Fruit fly (Drosophila melanogaster) whole organism, embryonic: ENCODE results near the gene CG5139.
A peak's percentile ranks its signal among the peaks of the same experiment; 100 is the strongest.

Source experiments
- Ada2b ChIP-seq: fragments of 200-800 bp; sonication (Bioruptor generic); IDR thresholded peaks from 2 replicates; pipeline ENCODE4 v1.3.6; 2022; ENCODE audit warnings: missing biosample characterization, missing genetic modification characterization
- CG1024 ChIP-seq: fragments of 200-800 bp; sonication (Bioruptor generic); IDR thresholded peaks from 2 replicates; pipeline ENCODE4 v1.3.6; 2022; ENCODE audit warnings: missing biosample characterization, missing genetic modification characterization
- CG10274 ChIP-seq: fragments of 200-800 bp; sonication (Bioruptor generic); optimal IDR thresholded peaks from 3 replicates; lab custom pipeline; 2017; ENCODE audit warnings: missing biosample characterization, mild to moderate bottlenecking, missing genetic modification characterization
- CG10431 ChIP-seq: fragments of 200-800 bp; sonication (Bioruptor generic); optimal IDR thresholded peaks from 3 replicates; lab custom pipeline; 2018; ENCODE audit warnings: missing biosample characterization, mild to moderate bottlenecking, missing genetic modification characterization
- CG10979 ChIP-seq: fragments of 200-800 bp; sonication (Bioruptor generic); optimal IDR thresholded peaks from 2 replicates; lab custom pipeline; 2018; ENCODE audit warnings: missing biosample characterization, mild to moderate bottlenecking, missing genetic modification characterization, moderate library complexity
- CG11093 ChIP-seq: fragments of 200-800 bp; sonication (Bioruptor generic); IDR thresholded peaks from 3 replicates; pipeline ENCODE4 v1.3.6; 2022; ENCODE audit warnings: missing biosample characterization, missing genetic modification characterization
- CG12744 ChIP-seq: fragments of 200-800 bp; sonication (Bioruptor generic); optimal IDR thresholded peaks from 2 replicates; lab custom pipeline; 2016; ENCODE audit warnings: missing biosample characterization, missing genetic modification characterization
- CG18262 ChIP-seq: fragments of 200-800 bp; optimal IDR thresholded peaks from 3 replicates; lab custom pipeline; 2019; ENCODE audit warnings: missing biosample characterization, mild to moderate bottlenecking, missing genetic modification characterization, moderate library complexity
- CG18619 ChIP-seq: fragments of 200-800 bp; sonication (Bioruptor generic); optimal IDR thresholded peaks from 3 replicates; lab custom pipeline; 2017; ENCODE audit warnings: missing biosample characterization, mild to moderate bottlenecking, missing genetic modification characterization
- CG2875 ChIP-seq: fragments of 200-800 bp; sonication (Bioruptor generic); optimal IDR thresholded peaks from 2 replicates; lab custom pipeline; 2017; ENCODE audit warnings: missing biosample characterization, mild to moderate bottlenecking, missing genetic modification characterization, missing genetic modification reagents
- CG3065 ChIP-seq: fragments of 200-800 bp; sonication (Bioruptor generic); optimal IDR thresholded peaks from 2 replicates; lab custom pipeline; 2016; ENCODE audit warnings: missing biosample characterization, missing genetic modification characterization
- CG31388 ChIP-seq: fragments of 200-800 bp; sonication (Bioruptor generic); optimal IDR thresholded peaks from 2 replicates; lab custom pipeline; 2016; ENCODE audit warnings: missing biosample characterization, missing genetic modification characterization
- CG3163 ChIP-seq: fragments of 200-800 bp; sonication (Bioruptor generic); optimal IDR thresholded peaks from 3 replicates; lab custom pipeline; 2016; ENCODE audit warnings: missing biosample characterization, missing genetic modification characterization
- CG3838 ChIP-seq: fragments of 200-800 bp; sonication (Bioruptor generic); optimal IDR thresholded peaks from 3 replicates; lab custom pipeline; 2016; ENCODE audit warnings: missing biosample characterization, missing genetic modification characterization
- CG5953 ChIP-seq: fragments of 200-800 bp; sonication (Bioruptor generic); IDR thresholded peaks from 2 replicates; pipeline ENCODE4 v1.3.6; 2022; ENCODE audit warnings: missing biosample characterization, missing genetic modification characterization
- CG6175 ChIP-seq: fragments of 200-800 bp; sonication (Bioruptor generic); IDR thresholded peaks from 3 replicates; pipeline ENCODE4 v1.3.6; 2022; ENCODE audit warnings: missing biosample characterization, missing genetic modification characterization
- CG7556 ChIP-seq: fragments of 200-800 bp; sonication (Bioruptor generic); optimal IDR thresholded peaks from 2 replicates; lab custom pipeline; 2017; ENCODE audit warnings: missing biosample characterization, mild to moderate bottlenecking, missing genetic modification characterization
- CG8765 ChIP-seq: fragments of 200-800 bp; sonication (Bioruptor generic); IDR thresholded peaks from 2 replicates; pipeline ENCODE4 v1.3.6; 2022; ENCODE audit warnings: missing biosample characterization, missing genetic modification characterization
- CG8924 ChIP-seq: fragments of 200-800 bp; optimal IDR thresholded peaks from 3 replicates; lab custom pipeline; 2019; ENCODE audit warnings: missing biosample characterization, mild to moderate bottlenecking, missing genetic modification characterization, moderate library complexity
- CkIIα-i1 ChIP-seq: fragments of 200-800 bp; sonication (Bioruptor generic); IDR thresholded peaks from 2 replicates; pipeline ENCODE4 v1.3.6; 2022; ENCODE audit warnings: missing biosample characterization, missing genetic modification characterization
- CoRest ChIP-seq: fragments of 200-800 bp; sonication (Bioruptor generic); optimal IDR thresholded peaks from 3 replicates; lab custom pipeline; 2018; ENCODE audit warnings: missing biosample characterization, mild to moderate bottlenecking, missing genetic modification characterization, moderate library complexity
- Drgx ChIP-seq: fragments of 200-800 bp; sonication (Bioruptor generic); IDR thresholded peaks from 2 replicates; pipeline ENCODE4 v1.3.6; 2022; ENCODE audit warnings: missing biosample characterization, missing genetic modification characterization
- HmgD ChIP-seq: fragments of 200-800 bp; sonication (Bioruptor generic); optimal IDR thresholded peaks from 3 replicates; lab custom pipeline; 2016; ENCODE audit warnings: missing biosample characterization, missing genetic modification characterization
- Hr78 ChIP-seq, 2 experiments: fragments of 200-800 bp in 1 of 2; fragments of >200 bp in 1 of 2; sonication (Bioruptor generic) in 1 of 2; optimal IDR thresholded peaks; 2 replicates each; lab custom pipeline; 2017 to 2019; ENCODE audit warnings: missing biosample characterization in 2 of 2, missing genetic modification characterization in 2 of 2, mild to moderate bottlenecking in 1 of 2, moderate library complexity in 1 of 2
- Hsf ChIP-seq: fragments of 200-800 bp; sonication (Bioruptor generic); optimal IDR thresholded peaks from 3 replicates; lab custom pipeline; 2016; ENCODE audit warnings: missing biosample characterization, missing genetic modification characterization
- Myb ChIP-seq: fragments of 200-800 bp; sonication (Bioruptor generic); optimal IDR thresholded peaks from 2 replicates; lab custom pipeline; 2016; ENCODE audit warnings: missing biosample characterization, missing genetic modification characterization
- Nf-YC ChIP-seq: fragments of 200-800 bp; optimal IDR thresholded peaks from 3 replicates; lab custom pipeline; 2019; ENCODE audit warnings: missing biosample characterization, mild to moderate bottlenecking, missing genetic modification characterization, moderate library complexity
- NfI ChIP-seq: fragments of 200-800 bp; sonication (Bioruptor generic); optimal IDR thresholded peaks from 3 replicates; lab custom pipeline; 2018; ENCODE audit warnings: missing biosample characterization, mild to moderate bottlenecking, missing genetic modification characterization, moderate library complexity
- Opbp ChIP-seq: fragments of 200-800 bp; sonication (Bioruptor generic); IDR thresholded peaks from 3 replicates; pipeline ENCODE4 v1.3.6; 2022; ENCODE audit warnings: missing biosample characterization, missing genetic modification characterization; ENCODE audit not compliant: partially characterized antibody
- PHDP ChIP-seq: fragments of 200-800 bp; sonication (Bioruptor generic); optimal IDR thresholded peaks from 3 replicates; lab custom pipeline; 2018; ENCODE audit warnings: missing biosample characterization, mild to moderate bottlenecking, missing genetic modification characterization, moderate library complexity
- Pdp1 ChIP-seq, 2 experiments: fragments of 200-800 bp; sonication (Bioruptor generic); optimal IDR thresholded peaks; 3 replicates each; lab custom pipeline; 2016; ENCODE audit warnings: missing biosample characterization in 2 of 2, missing genetic modification characterization in 2 of 2, mild to moderate bottlenecking in 1 of 2, moderate library complexity in 1 of 2
- Ravus ChIP-seq: fragments of 200-800 bp; sonication (Bioruptor generic); IDR thresholded peaks from 2 replicates; pipeline ENCODE4 v1.3.6; 2022; ENCODE audit warnings: missing biosample characterization, missing genetic modification characterization
- YL-1 ChIP-seq: fragments of 200-800 bp; sonication (Bioruptor generic); optimal IDR thresholded peaks from 3 replicates; lab custom pipeline; 2017; ENCODE audit warnings: missing biosample characterization, mild to moderate bottlenecking, missing genetic modification characterization
- ash1 ChIP-seq: fragments of 200-800 bp; sonication (Bioruptor generic); optimal IDR thresholded peaks from 2 replicates; lab custom pipeline; 2018; ENCODE audit warnings: missing biosample characterization, mild to moderate bottlenecking, missing genetic modification characterization
- cwo ChIP-seq: fragments of 200-800 bp; sonication (Bioruptor generic); optimal IDR thresholded peaks from 3 replicates; lab custom pipeline; 2017; ENCODE audit warnings: missing biosample characterization, missing genetic modification characterization, mild to moderate bottlenecking, moderate library complexity, missing genetic modification reagents
- en ChIP-seq: fragments of 200-800 bp; sonication (Bioruptor generic); optimal IDR thresholded peaks from 2 replicates; lab custom pipeline; 2016; ENCODE audit warnings: missing biosample characterization, missing genetic modification characterization
- eve ChIP-seq, 2 experiments: fragments of >200 bp; optimal IDR thresholded peaks; 2 replicates each; lab custom pipeline; 2017; ENCODE audit warnings: missing biosample characterization in 2 of 2, missing genetic modification characterization in 2 of 2
- exex ChIP-seq: fragments of 200-800 bp; sonication (Bioruptor generic); optimal IDR thresholded peaks from 4 replicates; lab custom pipeline; 2018; ENCODE audit warnings: missing biosample characterization, mild to moderate bottlenecking, missing genetic modification characterization, moderate library complexity
- fru ChIP-seq: fragments of >200 bp; optimal IDR thresholded peaks from 2 replicates; lab custom pipeline; 2017
- gce ChIP-seq: fragments of 200-800 bp; sonication (Bioruptor generic); IDR thresholded peaks from 3 replicates; pipeline ENCODE4 v1.3.6; 2022; ENCODE audit warnings: missing biosample characterization, missing genetic modification characterization
- h ChIP-seq: fragments of >200 bp; optimal IDR thresholded peaks from 2 replicates; lab custom pipeline; 2017
- jigr1 ChIP-seq: fragments of 200-800 bp; sonication (Bioruptor generic); IDR thresholded peaks from 3 replicates; pipeline ENCODE4 v1.3.6; 2022; ENCODE audit warnings: missing biosample characterization, missing genetic modification characterization
- lmd ChIP-seq: fragments of 200-800 bp; sonication (Bioruptor generic); IDR thresholded peaks from 2 replicates; pipeline ENCODE4 v1.3.6; 2022; ENCODE audit warnings: missing biosample characterization, missing genetic modification characterization
- nerfin-2 ChIP-seq: fragments of 200-800 bp; sonication (Bioruptor generic); IDR thresholded peaks from 2 replicates; pipeline ENCODE4 v1.3.6; 2022; ENCODE audit warnings: missing biosample characterization, missing genetic modification characterization; ENCODE audit not compliant: partially characterized antibody
- nom ChIP-seq: fragments of 200-800 bp; sonication (Bioruptor generic); optimal IDR thresholded peaks from 2 replicates; lab custom pipeline; 2017; ENCODE audit warnings: missing biosample characterization, missing genetic modification characterization, mild to moderate bottlenecking, moderate library complexity, missing genetic modification reagents
- prd ChIP-seq, 3 experiments: fragments of >200 bp in 2 of 3; fragments of 200-800 bp in 1 of 3; sonication (Bioruptor generic) in 1 of 3; optimal IDR thresholded peaks in 2 of 3; IDR thresholded peaks in 1 of 3; 2 replicates in 2 of 3; 3 replicates in 1 of 3; pipeline versions ENCODE4 v1.3.6 to Lab custom; 2017 to 2022; ENCODE audit warnings: missing biosample characterization in 1 of 3, missing genetic modification characterization in 1 of 3
- slp2 ChIP-seq: fragments of 200-800 bp; sonication (Bioruptor generic); optimal IDR thresholded peaks from 2 replicates; lab custom pipeline; 2016; ENCODE audit warnings: missing biosample characterization, missing genetic modification characterization
- ssp ChIP-seq: fragments of 200-800 bp; sonication (Bioruptor generic); IDR thresholded peaks from 2 replicates; pipeline ENCODE4 v1.3.6; 2022; ENCODE audit warnings: missing biosample characterization, missing genetic modification characterization
- tin ChIP-seq: fragments of 200-800 bp; sonication (Bioruptor generic); optimal IDR thresholded peaks from 3 replicates; lab custom pipeline; 2016; ENCODE audit warnings: missing biosample characterization, missing genetic modification characterization
- wek ChIP-seq: fragments of 200-800 bp; sonication (Bioruptor generic); optimal IDR thresholded peaks from 3 replicates; lab custom pipeline; 2018; ENCODE audit warnings: missing biosample characterization, mild to moderate bottlenecking, missing genetic modification characterization, moderate library complexity

The CG5139 gene

dm6 chr2L:1172704-1173107, 26.4 kb downstream of the CG5139 start, which contains the start of the genes Charon and CG4887 (continued):
- TF ChIP-seq ash1 (GFP tag; lab: Kevin White, UChicago), result no peak
- no peak for TF ChIP-seq CG7556 (GFP tag; lab: Kevin White, UChicago)
- TF ChIP-seq CoRest (tag; lab: Kevin White, UChicago), result peak; percentile 92
- TF ChIP-seq CG18619 (GFP tag; lab: Kevin White, UChicago), result peak; percentile 66
- no peak for TF ChIP-seq CkIIα-i1
- peak; percentile 75 for TF ChIP-seq slp2 (GFP tag; lab: Kevin White, UChicago)
- TF ChIP-seq Opbp (GFP tag; lab: Robert Waterston, UW), result 0 out of 3 replicates have a peak, but pooled peaks have one; percentile 51
- TF ChIP-seq CG6175 (GFP tag; lab: Robert Waterston, UW), result peak; percentile 69; the same call in 2 of the 3 replicates
- TF ChIP-seq Pdp1 (GFP tag; optimal IDR thresholded peaks at IDR 0.05; lab: Kevin White, UChicago), result peak in 1 of 2 experiments; percentile 87
- peak; percentile 85 for TF ChIP-seq NfI
- TF ChIP-seq CG3838 (GFP tag; lab: Kevin White, UChicago), result peak; percentile 63
- peak; percentile 38 for TF ChIP-seq en (GFP tag; lab: Kevin White, UChicago)
- TF ChIP-seq CG3163, result peak; percentile 52
- no peak for TF ChIP-seq CG8924 (tag; lab: Kevin White, UChicago)
- TF ChIP-seq Ada2b (GFP tag; lab: Robert Waterston, UW), result peak; percentile 65
- TF ChIP-seq nom (GFP tag; lab: Kevin White, UChicago), result peak; percentile 52
- TF ChIP-seq Hr78 (GFP tag; optimal IDR thresholded peaks at IDR 0.05; lab: Kevin White, UChicago), result no peak
- TF ChIP-seq Nf-YC (tag; lab: Kevin White, UChicago), result no peak
- peak; percentile 48; the same call in 1 of the 2 replicates for TF ChIP-seq CG8765 (GFP tag; lab: Robert Waterston, UW)
- peak; percentile 87 for TF ChIP-seq tin (GFP tag; lab: Kevin White, UChicago)
- TF ChIP-seq Ravus, result no peak; the same call in 1 of the 2 replicates
- TF ChIP-seq CG3065 (GFP tag; lab: Kevin White, UChicago), result no peak
- no peak for TF ChIP-seq PHDP (tag; lab: Kevin White, UChicago)
- TF ChIP-seq CG10274 (GFP tag; lab: Kevin White, UChicago), result peak; percentile 3
- peak; percentile 85 for TF ChIP-seq YL-1
- peak; percentile 89 for TF ChIP-seq Hsf (GFP tag; lab: Kevin White, UChicago)
- TF ChIP-seq Drgx, result peak; percentile 46; the same call in 1 of the 2 replicates
- TF ChIP-seq CG31388 (GFP tag; lab: Kevin White, UChicago), result peak; percentile 57
- peak; percentile 70; the same call in 2 of the 3 replicates for TF ChIP-seq CG11093 (GFP tag; lab: Robert Waterston, UW)
- TF ChIP-seq CG5953, result peak; percentile 33; the same call in 1 of the 2 replicates
- TF ChIP-seq lmd, result peak; percentile 84
- TF ChIP-seq fru (lab: Kevin White, UChicago), result no peak
- TF ChIP-seq cwo (GFP tag; lab: Kevin White, UChicago), result peak; percentile 48
- no peak for TF ChIP-seq jigr1 (GFP tag; lab: Robert Waterston, UW)
- TF ChIP-seq CG2875 (GFP tag; lab: Kevin White, UChicago), result no peak
- TF ChIP-seq nerfin-2, result peak; percentile 32; the same call in 1 of the 2 replicates
- TF ChIP-seq CG10979 (tag; lab: Kevin White, UChicago), result peak; percentile 71
- TF ChIP-seq CG18262 (tag; lab: Kevin White, UChicago), result no peak
- TF ChIP-seq CG1024, result peak; percentile 53; the same call in 1 of the 2 replicates
- TF ChIP-seq gce (GFP tag; lab: Robert Waterston, UW), result peak; percentile 55; the same call in 1 of the 3 replicates
- TF ChIP-seq HmgD (GFP tag; lab: Kevin White, UChicago), result peak; percentile 71
- TF ChIP-seq CG10431 (GFP tag; lab: Kevin White, UChicago), result no peak
- TF ChIP-seq CG12744 (GFP tag; lab: Kevin White, UChicago), result peak; percentile 83
- TF ChIP-seq Myb (GFP tag; lab: Kevin White, UChicago), result peak; percentile 83
- no peak for TF ChIP-seq eve (GFP tag; optimal IDR thresholded peaks at IDR 0.05; lab: Kevin White, UChicago)
- no peak for TF ChIP-seq wek (GFP tag; lab: Kevin White, UChicago)
- TF ChIP-seq prd (optimal IDR thresholded peaks at IDR 0.05; lab: Kevin White, UChicago), result no peak
- TF ChIP-seq prd (GFP tag; IDR thresholded peaks at IDR 0.05; lab: Robert Waterston, UW), result peak; percentile 89
- no peak for TF ChIP-seq h (lab: Kevin White, UChicago)
- peak; percentile 71 for TF ChIP-seq ssp
- no peak for TF ChIP-seq exex (tag; lab: Kevin White, UChicago)
